Worm (Caenorhabditis elegans) whole organism, L4 larva: ENCODE measurements around the gene C45B11.2.

Experiments used
- ZK546.5 ChIP-seq, 2 experiments: sonication (generic microtip); optimal IDR thresholded peaks; 2 replicates each; lab custom pipeline; 2017; ENCODE audit warnings: missing biosample characterization in 2 of 2, missing genetic modification characterization in 2 of 2
- attf-4 ChIP-seq: sonication (generic microtip); optimal IDR thresholded peaks from 3 replicates; lab custom pipeline; 2017; ENCODE audit warnings: missing biosample characterization, missing genetic modification characterization
- ctbp-1 ChIP-seq: fragments of 200-800 bp; sonication (Bioruptor generic); IDR thresholded peaks from 2 replicates; pipeline ENCODE4 v1.3.6; 2022; ENCODE audit warnings: missing genetic modification reagents, missing genetic modification characterization, missing compliant biosample characterization
- lin-39 ChIP-seq: fragments of 150-350 bp; optimal IDR thresholded peaks from 2 replicates; lab custom pipeline; 2014; ENCODE audit warnings: missing biosample characterization, missing genetic modification reagents, missing genetic modification characterization
- lir-3 ChIP-seq: sonication (generic microtip); optimal IDR thresholded peaks from 2 replicates; lab custom pipeline; 2016; ENCODE audit warnings: mild to moderate bottlenecking, missing genetic modification characterization, missing compliant biosample characterization
- lsy-2 ChIP-seq, 2 experiments: fragments of 150-350 bp in 1 of 2; sonication (generic microtip) in 1 of 2; optimal IDR thresholded peaks; 2 replicates each; lab custom pipeline; 2014 to 2017; ENCODE audit warnings: missing biosample characterization in 2 of 2, missing genetic modification characterization in 2 of 2
- mdl-1 ChIP-seq, 2 experiments: fragments of 150-350 bp in 1 of 2; sonication (generic microtip) in 1 of 2; optimal IDR thresholded peaks; 2 replicates each; lab custom pipeline; 2014 to 2017; ENCODE audit warnings: missing biosample characterization in 2 of 2, missing genetic modification characterization in 2 of 2
- nhr-25 ChIP-seq: sonication (generic microtip); optimal IDR thresholded peaks from 2 replicates; lab custom pipeline; 2017; ENCODE audit warnings: missing genetic modification characterization, mild to moderate bottlenecking, missing compliant biosample characterization, antibody characterized with exemption, moderate library complexity, borderline replicate concordance; ENCODE audit not compliant: insufficient read depth
- pqm-1 ChIP-seq: sonication (generic microtip); optimal IDR thresholded peaks from 2 replicates; lab custom pipeline; 2017; ENCODE audit warnings: missing biosample characterization, missing genetic modification characterization
- rbr-2 ChIP-seq: sonication (generic microtip); optimal IDR thresholded peaks from 2 replicates; lab custom pipeline; 2016; ENCODE audit warnings: missing genotype, missing genetic modification characterization, missing compliant biosample characterization
- spr-1 ChIP-seq: sonication (generic microtip); optimal IDR thresholded peaks from 2 replicates; lab custom pipeline; 2016; ENCODE audit warnings: mild to moderate bottlenecking, missing genetic modification characterization, missing compliant biosample characterization
- zag-1 ChIP-seq: fragments of 150-350 bp; optimal IDR thresholded peaks from 2 replicates; lab custom pipeline; 2014; ENCODE audit warnings: missing biosample characterization, missing genetic modification characterization

- TF ChIP-seq lir-3 (tag; lab: Kevin White, UChicago) (no peak), spr-1 (tag; lab: Kevin White, UChicago) (no peak), lsy-2 (tag; optimal IDR thresholded peaks at IDR 0.05; lab: Kevin White, UChicago) (no peak), rbr-2 (tag; lab: Kevin White, UChicago) (no peak), mdl-1 (tag; optimal IDR thresholded peaks at IDR 0.05; lab: Kevin White, UChicago) (no peak), lin-39 (no peak), pqm-1 (tag; lab: Kevin White, UChicago) (no peak), attf-4 (no peak), zag-1 (tag; lab: Kevin White, UChicago) (no peak), ZK546.5 (tag; optimal IDR thresholded peaks at IDR 0.05; lab: Kevin White, UChicago) (no peak), ctbp-1 (GFP tag; lab: Robert Waterston, UW) (no peak), nhr-25 (tag; lab: Kevin White, UChicago) (no peak)
Observed at ce11 chrV:11082964-11083363, 40.5 kb downstream of the C45B11.2 start.
